Worm (Caenorhabditis elegans): ENCODE data around the gene T10C6.10.
"Not testable (repeated sequence)": the region's sequence is repeated elsewhere in the genome, so short reads cannot be mapped to it uniquely, and the experiment has no call there.

The T10C6.10 gene

DNA sequence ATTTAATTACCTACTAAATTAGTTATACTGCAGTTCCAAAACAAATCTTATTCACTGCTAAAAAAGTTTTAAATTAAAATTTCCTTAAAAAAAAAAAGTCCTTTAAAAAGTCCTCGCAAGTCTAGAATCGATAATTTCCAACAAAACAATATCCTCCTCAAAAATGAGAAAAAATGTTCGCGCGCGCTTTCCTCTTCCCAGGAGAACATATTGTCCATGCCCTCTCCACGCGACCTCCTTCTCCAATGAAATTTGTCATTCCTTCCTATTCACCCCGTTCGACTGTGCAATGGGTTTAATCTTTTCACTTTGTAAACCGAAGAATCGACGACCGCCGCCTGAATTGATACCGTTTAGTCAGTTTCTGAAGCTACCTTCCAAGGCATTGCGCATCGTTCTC is at the start of gene T10C6.10:
TSS of gene T10C6.10 (plus strand) at position 248 of the 400 bp plus-strand sequence.
- 0 out of 2 replicates have a peak, but pooled peaks have one; percentile 15 for TF ChIP-seq madf-6 (GFP tag; IDR thresholded peaks at IDR 0.05)
- TF ChIP-seq akir-1 (GFP tag; optimal IDR thresholded peaks at IDR 0.05) = no peak
- TF ChIP-seq aptf-3 (GFP tag; IDR thresholded peaks at IDR 0.05) = 0 out of 2 replicates have a peak, but pooled peaks have one; percentile 65
- peak; percentile 97 for TF ChIP-seq aptf-2 (GFP tag; conservative IDR thresholded peaks at IDR 0.05)
- TF ChIP-seq ztf-6 (GFP tag; IDR thresholded peaks at IDR 0.05) = no peak

DNA sequence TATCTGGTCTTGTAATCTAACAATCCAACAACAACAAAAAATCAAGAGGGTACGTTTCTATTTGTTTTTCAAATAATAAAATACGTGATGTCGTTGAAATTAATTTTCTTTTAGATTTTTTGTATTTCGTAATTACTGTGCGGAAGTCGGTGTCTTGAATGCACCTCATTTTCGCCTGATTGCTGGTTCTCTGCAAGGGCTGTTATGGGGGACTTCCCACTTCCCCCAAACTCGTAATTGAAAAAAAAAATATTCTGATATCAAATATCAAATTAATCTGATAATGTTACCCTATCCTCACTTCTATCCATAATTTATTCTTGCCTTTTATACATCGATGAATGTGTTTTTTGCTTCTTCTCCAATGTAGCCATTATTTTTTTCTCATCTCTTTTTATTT is 48.1 kb upstream of the T10C6.10 start, which contains the start of gene F36G9.15:
TSS of gene F36G9.15 (minus strand) at position 101 of the 400 bp plus-strand sequence.
- no peak for TF ChIP-seq egl-18 (GFP tag; IDR thresholded peaks at IDR 0.05)
- no peak for TF ChIP-seq unc-130 (GFP tag; optimal IDR thresholded peaks at IDR 0.05)

DNA sequence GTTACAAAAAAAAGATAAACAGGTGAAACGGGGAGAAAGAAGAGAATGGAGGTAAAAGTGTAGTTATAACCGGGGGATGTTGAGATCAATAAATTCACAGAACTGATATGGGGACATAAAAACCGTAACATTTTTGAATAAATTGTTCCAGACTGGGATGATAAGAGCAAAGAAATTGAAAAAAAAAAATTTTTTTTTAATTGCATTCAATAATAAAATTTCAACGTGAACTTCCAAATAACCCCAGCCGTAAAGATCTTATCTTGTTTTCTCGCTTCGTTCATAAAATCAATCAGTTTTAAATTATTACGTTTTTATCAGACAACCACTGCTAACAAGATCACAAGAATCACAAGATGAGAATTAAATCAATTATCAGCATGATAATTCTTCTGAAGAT is 44.4 kb upstream of the T10C6.10 start, which contains the start of gene C06C6.7:
TSS of gene C06C6.7 (plus strand) at position 301 of the 400 bp plus-strand sequence.
- not testable (repeated sequence) for TF ChIP-seq nfyb-1 (GFP tag; IDR thresholded peaks at IDR 0.05); snpc-3.4 (tag; optimal IDR thresholded peaks at IDR 0.05); ekl-4 (GFP tag; IDR thresholded peaks at IDR 0.05)

ce11 chrV:15996655-15997186 is 39.5 kb upstream of the T10C6.10 start, which contains the start of the genes C06C6.9 and C06C6.8:
Gene C06C6.9, minus strand, starts transcription at chrV:15996755.
Gene C06C6.8, plus strand, starts transcription at chrV:15997136.
- TF ChIP-seq hmg-1.2 (GFP tag; IDR thresholded peaks at IDR 0.05) (no peak), ama-1 (optimal IDR thresholded peaks at IDR 0.05) (no peak), ama-1 (GFP tag; optimal IDR thresholded peaks at IDR 0.05) (no peak), attf-5 (GFP tag; optimal IDR thresholded peaks at IDR 0.05) (no peak), nfya-1 (tag; optimal IDR thresholded peaks at IDR 0.05; ENCODE audit: borderline replicate concordance, insufficient read depth) (no peak), mel-28 (tag; optimal IDR thresholded peaks at IDR 0.05; ENCODE audit: borderline replicate concordance) (no peak), hlh-12 (tag; optimal IDR thresholded peaks at IDR 0.05) (no peak), repo-1 (tag; optimal IDR thresholded peaks at IDR 0.05) (no peak), lin-54 (GFP tag; optimal IDR thresholded peaks at IDR 0.05) (no peak)

DNA sequence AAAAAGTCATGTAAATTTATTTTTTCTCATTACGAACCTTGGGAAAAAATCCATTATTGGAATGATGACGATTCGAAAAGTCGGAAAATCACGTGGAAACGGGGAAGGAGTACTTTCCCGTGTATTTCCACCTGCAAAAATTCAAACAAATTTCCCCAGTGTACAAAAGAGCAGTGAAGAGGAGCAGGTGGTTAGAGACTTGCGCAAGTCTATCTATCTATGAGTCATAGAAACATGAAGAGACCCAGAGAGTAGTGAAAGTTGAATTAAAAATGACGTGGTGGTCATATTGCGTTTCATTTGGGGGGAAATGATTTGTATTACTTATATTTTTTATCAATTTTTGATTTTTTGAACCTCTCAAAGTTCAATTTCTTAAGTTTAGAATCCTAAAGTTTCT is 35.8 kb upstream of the T10C6.10 start, which contains the start of gene nhr-50:
TSS of gene nhr-50 (minus strand) at position 199 of the 400 bp plus-strand sequence.
- TF ChIP-seq atf-7 (tag; optimal IDR thresholded peaks at IDR 0.05) (peak; percentile 77), nhr-80 (tag; optimal IDR thresholded peaks at IDR 0.05) (peak; percentile 78), gei-17 (GFP tag; optimal IDR thresholded peaks at IDR 0.05) (no peak), attf-5 (GFP tag; optimal IDR thresholded peaks at IDR 0.05) (peak; percentile 20), nfyb-1 (GFP tag; IDR thresholded peaks at IDR 0.05) (peak; percentile 34; the same call in 1 of the 2 replicates), dox-1 (GFP tag; IDR thresholded peaks at IDR 0.05) (peak; percentile 50; the same call in 1 of the 2 replicates), bed-1 (GFP tag; IDR thresholded peaks at IDR 0.05) (no peak), hmg-1.2 (GFP tag; IDR thresholded peaks at IDR 0.05) (peak; percentile 58; the same call in 1 of the 2 replicates), unc-62 (GFP tag; optimal IDR thresholded peaks at IDR 0.05) (no peak)

ce11 chrV:16002288-16002687 is 33.9 kb upstream of the T10C6.10 start, which contains the start of gene nhr-63:
Gene nhr-63, plus strand, starts transcription at chrV:16002588.
- TF ChIP-seq ceh-40 (GFP tag; IDR thresholded peaks at IDR 0.05) = no peak
- TF ChIP-seq F10E7.11 (tag; optimal IDR thresholded peaks at IDR 0.05) = no peak
- TF ChIP-seq B0035.1 (tag; optimal IDR thresholded peaks at IDR 0.05) = no peak
- no peak for TF ChIP-seq lir-1 (GFP tag; conservative IDR thresholded peaks at IDR 0.05)
- no peak for TF ChIP-seq ztf-6 (GFP tag; IDR thresholded peaks at IDR 0.05)
- TF ChIP-seq athp-1 (tag; optimal IDR thresholded peaks at IDR 0.05) = no peak
- TF ChIP-seq ceh-91 (GFP tag; IDR thresholded peaks at IDR 0.05) = no peak
- no peak for TF ChIP-seq madf-3 (GFP tag; IDR thresholded peaks at IDR 0.05)

All from whole organism, young adult.